Worm (Caenorhabditis elegans): ENCODE measurements around the gene tpan-1.

- TF ChIP-seq ama-1 (optimal IDR thresholded peaks at IDR 0.05) (no peak), skn-1 (tag; optimal IDR thresholded peaks at IDR 0.05) (no peak)
Observed at ce11 chrV:20792371-20792890, 3.1 kb downstream of the tpan-1 start, which contains the start of gene Y44A6D.3.

All from whole organism, L1 larva.